Worm (Caenorhabditis elegans): ENCODE measurements around the gene srx-3.

srx-3 gene

DNA sequence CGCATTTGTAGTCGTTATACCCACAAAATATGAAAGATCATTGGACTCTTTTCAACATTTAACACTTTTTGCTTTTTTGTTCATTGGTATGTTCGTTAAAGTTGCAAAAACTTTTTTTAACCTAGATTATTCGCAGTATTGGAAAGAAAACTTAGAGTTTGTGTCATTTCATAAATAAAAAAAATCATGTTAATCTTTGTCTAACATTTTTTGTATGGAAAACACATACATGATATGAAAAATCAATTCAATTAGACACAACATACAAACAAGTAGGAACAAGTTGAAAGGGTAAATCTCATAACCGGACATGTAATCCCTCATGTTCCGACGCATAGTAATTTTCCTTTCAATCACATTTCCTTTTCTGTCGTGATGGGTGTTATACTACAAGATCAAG, 4.2 kb upstream of the srx-3 start, which contains the start of gene F59E11.2:
TSS of gene F59E11.2 (plus strand) at position 301 of the 400 bp plus-strand sequence.
- no peak for TF ChIP-seq unc-62 (GFP tag; optimal IDR thresholded peaks at IDR 0.05)

DNA sequence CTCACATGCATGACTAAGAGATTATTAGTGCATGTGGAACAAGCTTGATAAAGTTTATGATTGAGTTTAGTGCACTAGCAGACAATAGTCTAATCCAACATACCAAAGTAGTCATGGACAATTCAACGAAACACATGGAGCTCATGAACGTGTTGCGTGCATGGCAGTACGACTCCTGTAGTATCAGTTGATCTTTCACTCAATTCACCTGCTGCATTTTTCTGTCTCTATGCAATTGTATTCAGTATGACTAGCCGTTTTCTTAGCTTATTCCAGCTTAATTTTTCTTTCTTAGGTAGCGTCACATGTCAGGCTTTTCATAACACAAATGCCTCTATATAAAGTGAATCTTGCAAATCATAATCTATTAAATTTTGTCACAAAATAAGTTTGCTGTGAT, 2.1 kb upstream of the srx-3 start, which contains the start of gene srx-1:
TSS of gene srx-1 (plus strand) at position 382 of the 400 bp plus-strand sequence.
- no peak for TF ChIP-seq unc-62 (GFP tag; optimal IDR thresholded peaks at IDR 0.05)

ce11 chrV:9009175-9009574, 3.8 kb downstream of the srx-3 start, which contains the start of gene srx-2:
Gene srx-2 (plus strand): TSS chrV:9009475.
- no peak for TF ChIP-seq unc-62 (GFP tag; optimal IDR thresholded peaks at IDR 0.05)

DNA sequence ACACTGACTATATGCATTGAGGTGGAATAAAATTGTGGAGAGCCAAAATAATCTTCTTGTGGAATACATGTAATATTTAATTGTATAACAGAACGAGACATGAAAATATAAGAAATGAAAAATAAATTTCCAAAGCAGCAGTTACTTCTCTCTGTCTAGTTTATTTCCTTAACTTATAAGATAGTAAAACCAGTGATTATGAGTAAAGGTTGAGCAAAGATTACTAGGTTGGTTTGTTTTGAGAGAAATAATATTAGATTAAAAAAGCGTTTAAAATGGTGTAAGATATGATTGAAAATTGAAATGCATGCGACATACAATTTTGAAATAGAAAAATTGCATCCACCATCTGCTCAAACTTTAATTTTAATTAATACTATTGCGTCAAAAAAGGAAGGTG, 8.4 kb downstream of the srx-3 start, which contains the start of gene srh-201:
TSS of gene srh-201 (minus strand) at position 101 of the 400 bp plus-strand sequence.
- TF ChIP-seq unc-62 (GFP tag; optimal IDR thresholded peaks at IDR 0.05), result no peak

DNA sequence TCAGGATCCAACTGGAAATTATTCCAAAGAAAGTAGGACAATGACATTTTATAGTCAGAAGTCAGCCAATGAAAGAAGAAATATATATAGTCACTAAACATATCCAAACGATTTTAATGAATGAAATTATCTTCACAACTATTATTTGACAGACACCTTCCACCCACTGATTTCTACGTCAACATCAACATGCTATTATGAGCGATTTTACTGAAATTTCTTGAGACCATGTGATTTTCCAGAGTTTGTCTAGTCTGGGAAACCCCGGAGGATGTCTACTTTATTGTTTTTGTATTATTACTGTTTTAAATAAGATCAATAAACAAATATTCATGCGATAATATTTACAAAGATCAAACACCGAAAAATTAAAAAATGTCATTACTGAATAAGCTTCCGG, 10.2 kb downstream of the srx-3 start, which contains the start of gene srt-18:
TSS of gene srt-18 (minus strand) at position 101 of the 400 bp plus-strand sequence.
- no peak for TF ChIP-seq unc-62 (GFP tag; optimal IDR thresholded peaks at IDR 0.05)

DNA sequence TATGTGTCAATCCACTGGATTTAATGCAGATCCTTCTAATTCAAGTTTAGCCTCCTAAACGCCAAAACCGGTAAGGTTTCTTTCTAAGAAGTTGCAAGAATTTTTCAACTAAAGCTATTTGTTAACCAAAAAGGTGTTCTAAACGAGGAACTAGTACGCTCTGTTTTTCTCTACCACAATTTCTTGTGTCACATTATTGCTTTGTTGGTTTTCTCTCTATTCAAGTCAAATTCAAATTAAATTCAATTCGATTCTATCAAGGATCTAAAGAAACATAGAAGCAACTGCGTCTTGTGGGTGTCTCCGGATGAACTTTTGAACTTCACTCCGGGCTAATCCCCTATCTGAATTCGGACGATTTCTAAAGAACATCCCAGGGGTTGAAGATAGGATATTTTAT, 11.1 kb downstream of the srx-3 start, which contains the start of gene oac-40:
TSS of gene oac-40 (plus strand) at position 301 of the 400 bp plus-strand sequence.
- TF ChIP-seq unc-62 (GFP tag; optimal IDR thresholded peaks at IDR 0.05), result no peak

ce11 chrV:9018871-9019270, 13.5 kb downstream of the srx-3 start:
- no peak for TF ChIP-seq unc-62 (GFP tag; optimal IDR thresholded peaks at IDR 0.05)

DNA sequence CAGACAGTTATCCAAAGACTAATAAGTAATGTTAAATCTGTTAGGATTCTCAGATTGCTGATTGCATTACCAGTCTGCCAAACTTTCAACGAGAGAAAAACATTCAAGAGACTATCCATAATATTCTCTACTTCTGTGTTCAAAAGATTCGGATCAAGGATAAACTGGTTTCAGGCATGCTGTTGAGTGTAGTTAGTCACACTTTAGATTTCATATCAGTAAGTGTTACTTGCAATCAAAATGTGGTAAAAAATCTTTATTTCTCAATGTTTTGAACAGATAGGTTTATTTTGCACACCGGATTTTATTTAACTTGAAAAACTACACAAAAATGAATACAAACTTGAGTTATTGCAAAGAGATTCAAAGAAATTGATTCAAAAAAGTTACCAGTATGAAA, 16.7 kb downstream of the srx-3 start, which contains the start of gene oac-41:
TSS of gene oac-41 (minus strand) at position 101 of the 400 bp plus-strand sequence.
- no peak for TF ChIP-seq unc-62 (GFP tag; optimal IDR thresholded peaks at IDR 0.05)

DNA sequence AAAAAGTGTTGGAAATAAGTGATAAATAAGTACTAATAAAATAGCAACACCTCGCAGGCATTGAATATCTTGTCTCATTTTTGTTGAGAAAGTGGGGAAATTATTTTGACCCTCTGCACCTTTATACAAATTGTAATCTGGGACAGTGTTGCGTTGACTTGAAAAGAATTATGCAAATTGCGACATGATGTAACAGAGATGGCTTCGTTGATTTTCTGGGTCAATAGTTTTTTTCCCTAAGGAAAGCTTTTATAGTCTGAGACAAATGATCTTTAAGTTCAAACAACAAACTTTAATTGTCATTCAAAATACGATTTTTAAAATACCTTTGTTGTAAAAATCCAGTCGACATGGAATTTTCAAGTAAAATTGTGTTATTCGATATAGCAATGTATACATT, 19.4 kb downstream of the srx-3 start, which contains the start of gene bus-1:
TSS of gene bus-1 (minus strand) at position 101 of the 400 bp plus-strand sequence.
- no peak for TF ChIP-seq unc-62 (GFP tag; optimal IDR thresholded peaks at IDR 0.05)

DNA sequence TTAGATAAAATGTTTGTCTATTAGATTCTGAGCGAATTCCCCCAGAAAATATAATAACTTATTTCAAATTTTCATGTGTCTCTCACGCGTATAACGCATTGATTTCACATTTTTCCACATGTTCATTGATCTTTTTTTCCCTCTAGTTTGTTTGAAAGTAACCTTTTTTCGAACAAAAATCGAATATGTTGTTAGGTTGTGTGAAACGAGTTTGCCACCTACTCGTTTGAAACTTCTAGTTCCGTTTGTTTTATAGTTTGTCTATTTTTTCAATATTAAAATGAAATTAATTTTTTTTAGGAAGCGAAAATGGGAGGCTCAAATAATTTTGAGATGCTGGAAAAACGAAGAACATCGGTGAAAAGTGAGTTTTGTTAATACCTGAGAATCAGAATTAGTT, 24.9 kb downstream of the srx-3 start, which contains the start of gene C25E10.5:
TSS of gene C25E10.5 (plus strand) at position 301 of the 400 bp plus-strand sequence.
- TF ChIP-seq unc-62 (GFP tag; optimal IDR thresholded peaks at IDR 0.05), result no peak

- TF ChIP-seq unc-62 (GFP tag; optimal IDR thresholded peaks at IDR 0.05), result no peak
These were observed 27.9 kb downstream of the srx-3 start, which contains the start of gene C25E10.4 for ce11 chrV:9033267-9033666. Gene C25E10.4 (plus strand): TSS chrV:9033567.

DNA sequence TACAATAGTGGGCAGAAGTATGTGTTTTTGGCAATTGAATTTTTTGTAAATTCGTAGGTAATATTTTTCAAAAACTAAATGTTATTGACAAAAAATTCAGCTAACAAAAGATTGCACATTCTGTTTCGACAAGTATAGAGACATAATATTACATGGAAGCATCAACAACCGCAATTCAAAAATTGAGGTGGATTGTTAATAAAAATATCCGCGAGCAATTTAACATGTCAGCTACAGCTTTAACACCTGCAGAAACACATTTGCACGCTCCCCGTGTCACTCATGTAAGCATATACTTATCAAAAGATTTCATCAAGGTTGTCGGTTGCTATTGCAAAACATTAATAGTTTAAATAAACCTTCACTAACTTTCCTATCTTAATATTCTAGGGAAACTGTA, 30.3 kb downstream of the srx-3 start, which contains the start of gene srsx-34:
TSS of gene srsx-34 (plus strand) at position 301 of the 400 bp plus-strand sequence.
- TF ChIP-seq unc-62 (GFP tag; optimal IDR thresholded peaks at IDR 0.05), result no peak

- no peak for TF ChIP-seq unc-62 (GFP tag; optimal IDR thresholded peaks at IDR 0.05)
These were observed 35.7 kb downstream of the srx-3 start, which contains the start of gene cyp-33B1 for ce11 chrV:9041030-9041429. Gene cyp-33B1 (plus strand): TSS chrV:9041330.

DNA sequence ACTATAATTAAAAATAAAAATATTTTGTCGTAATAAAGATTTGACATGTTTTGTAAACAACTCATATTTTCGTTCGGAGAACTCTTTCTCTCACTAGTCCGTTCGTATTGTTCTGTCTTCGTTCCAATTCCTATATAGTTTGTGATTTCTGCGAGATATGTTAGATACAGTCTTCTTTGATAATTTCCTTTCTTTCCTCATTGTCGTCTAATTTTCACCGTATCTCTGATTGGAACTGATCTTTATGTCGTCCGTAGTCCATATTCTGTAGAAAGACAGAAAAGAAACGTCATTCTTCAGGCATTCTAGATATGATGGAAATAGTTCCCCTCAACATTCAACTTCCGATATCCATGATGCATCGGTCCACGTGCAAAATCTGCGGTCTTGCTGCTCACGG, 39.5 kb downstream of the srx-3 start, which contains the start of gene nhr-30:
TSS of gene nhr-30 (plus strand) at position 301 of the 400 bp plus-strand sequence.
- TF ChIP-seq unc-62 (GFP tag; optimal IDR thresholded peaks at IDR 0.05), result no peak

DNA sequence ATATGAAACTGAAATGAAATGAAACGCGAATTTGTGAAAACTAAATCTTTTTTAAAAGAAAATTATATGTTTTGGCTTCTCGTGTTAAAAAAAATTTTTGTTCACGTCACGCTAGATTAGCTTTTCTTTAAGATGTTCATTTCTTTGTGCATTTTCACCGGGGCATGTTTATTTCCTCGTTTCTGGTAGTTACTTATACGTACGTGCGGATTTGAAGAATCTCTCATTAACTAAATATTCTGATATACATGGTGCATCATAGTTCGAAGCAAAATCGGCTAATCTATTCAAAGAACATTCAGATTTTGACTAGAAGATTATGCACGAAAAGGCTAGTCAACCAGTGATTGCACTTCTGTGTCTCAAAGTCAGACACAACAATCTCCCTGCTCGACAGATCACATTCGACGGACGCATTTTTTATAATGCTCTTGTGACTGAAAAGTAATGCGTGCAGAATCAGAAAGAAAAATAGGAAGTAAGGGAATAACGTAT, 42.3 kb downstream of the srx-3 start, which contains the start of gene C25E10.17:
TSS of gene C25E10.17 (minus strand) at position 51 of the 495 bp plus-strand sequence.
- TF ChIP-seq unc-62 (GFP tag; optimal IDR thresholded peaks at IDR 0.05), result no peak

DNA sequence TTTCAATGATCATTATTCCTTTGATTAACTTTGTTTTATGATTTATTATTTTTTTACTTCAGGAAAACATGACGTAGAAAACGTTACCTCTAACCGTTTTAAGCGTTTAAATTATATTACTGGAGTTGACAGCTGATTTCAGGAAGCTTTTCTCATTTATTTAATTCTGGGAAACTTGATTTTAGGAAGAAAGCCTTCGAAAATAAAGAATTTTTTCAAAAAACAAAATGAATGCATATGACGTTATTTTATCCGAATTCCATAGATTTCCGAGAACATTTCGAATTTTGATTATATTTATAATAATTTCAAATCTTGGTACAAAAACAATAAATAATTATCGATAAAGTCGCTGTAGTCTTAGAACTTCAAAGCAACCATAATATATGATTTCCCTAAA, 43.9 kb downstream of the srx-3 start:
- TF ChIP-seq unc-62 (GFP tag; optimal IDR thresholded peaks at IDR 0.05), result no peak

ce11 chrV:9051100-9051499, 45.8 kb downstream of the srx-3 start, which contains the start of gene C25E10.7:
Gene C25E10.7 (minus strand): TSS chrV:9051200.
- no peak for TF ChIP-seq unc-62 (GFP tag; optimal IDR thresholded peaks at IDR 0.05)

Measured in whole organism, dauer.